Worm (Caenorhabditis elegans) whole organism, L3 larva: Measurements from ENCODE around the gene cdh-10.

Source experiments
- R02D3.7 ChIP-seq: fragments of 150-350 bp; optimal IDR thresholded peaks from 2 replicates; lab custom pipeline; 2014; ENCODE audit warnings: missing biosample characterization, missing genetic modification characterization
- ZK546.5 ChIP-seq: sonication (generic microtip); optimal IDR thresholded peaks from 2 replicates; lab custom pipeline; 2017; ENCODE audit warnings: missing biosample characterization, missing genetic modification characterization
- aly-2 ChIP-seq: fragments of 150-350 bp; optimal IDR thresholded peaks from 2 replicates; lab custom pipeline; 2014; ENCODE audit warnings: missing biosample characterization, missing genetic modification characterization
- ama-1 ChIP-seq: fragments of 150-350 bp; optimal IDR thresholded peaks from 2 replicates; lab custom pipeline; 2018
- ceh-16 ChIP-seq: sonication (generic microtip); optimal IDR thresholded peaks from 2 replicates; lab custom pipeline; 2017; ENCODE audit warnings: missing biosample characterization, missing genetic modification characterization
- ceh-28 ChIP-seq: fragments of 150-350 bp; optimal IDR thresholded peaks from 2 replicates; lab custom pipeline; 2014; ENCODE audit warnings: missing biosample characterization, missing genetic modification reagents, missing genetic modification characterization
- ceh-82 ChIP-seq: fragments of 150-350 bp; optimal IDR thresholded peaks from 2 replicates; lab custom pipeline; 2014; ENCODE audit warnings: missing biosample characterization, missing genetic modification characterization
- ceh-9 ChIP-seq: sonication (generic microtip); optimal IDR thresholded peaks from 2 replicates; lab custom pipeline; 2018; ENCODE audit warnings: missing biosample characterization, missing genetic modification characterization
- egl-27 ChIP-seq: sonication (generic microtip); optimal IDR thresholded peaks from 4 replicates; lab custom pipeline; 2017; ENCODE audit warnings: missing biosample characterization, missing genetic modification reagents, missing genetic modification characterization
- elt-1 ChIP-seq: fragments of 150-350 bp; optimal IDR thresholded peaks from 2 replicates; lab custom pipeline; 2014; ENCODE audit warnings: missing biosample characterization, missing genetic modification characterization
- elt-3 ChIP-seq, 3 experiments: fragments of 150-350 bp in 1 of 3; sonication (generic microtip) in 2 of 3; optimal IDR thresholded peaks; 2 replicates in 2 of 3; 4 replicates in 1 of 3; lab custom pipeline; 2014 to 2017; ENCODE audit warnings: missing biosample characterization in 3 of 3, missing genetic modification characterization in 3 of 3
- eor-1 ChIP-seq, 2 experiments: fragments of 150-350 bp; optimal IDR thresholded peaks; 2 replicates each; lab custom pipeline; 2014 to 2018; ENCODE audit warnings: missing biosample characterization in 2 of 2, missing genetic modification characterization in 2 of 2
- fkh-10 ChIP-seq: sonication (generic microtip); optimal IDR thresholded peaks from 2 replicates; lab custom pipeline; 2017; ENCODE audit warnings: missing biosample characterization, missing genetic modification reagents, missing genetic modification characterization
- fkh-2 ChIP-seq: fragments of 150-350 bp; optimal IDR thresholded peaks from 2 replicates; lab custom pipeline; 2014; ENCODE audit warnings: missing biosample characterization, missing genetic modification reagents, missing genetic modification characterization
- fos-1 ChIP-seq: fragments of 150-350 bp; optimal IDR thresholded peaks from 2 replicates; lab custom pipeline; 2014; ENCODE audit warnings: missing biosample characterization, missing genetic modification characterization
- hmg-11 ChIP-seq: sonication (generic microtip); optimal IDR thresholded peaks from 2 replicates; lab custom pipeline; 2016; ENCODE audit warnings: missing genetic modification characterization, missing compliant biosample characterization
- jun-1 ChIP-seq: fragments of 150-350 bp; optimal IDR thresholded peaks from 2 replicates; lab custom pipeline; 2014; ENCODE audit warnings: missing biosample characterization, missing genetic modification reagents, missing genetic modification characterization
- lin-15B ChIP-seq: fragments of 150-350 bp; optimal IDR thresholded peaks from 2 replicates; lab custom pipeline; 2014; ENCODE audit warnings: missing biosample characterization, missing genetic modification characterization
- lin-39 ChIP-seq: fragments of 150-350 bp; optimal IDR thresholded peaks from 2 replicates; lab custom pipeline; 2018; ENCODE audit warnings: missing biosample characterization, missing genetic modification reagents, missing genetic modification characterization
- lsy-12 ChIP-seq: sonication (generic microtip); optimal IDR thresholded peaks from 2 replicates; lab custom pipeline; 2016; ENCODE audit warnings: mild to moderate bottlenecking, missing genetic modification characterization, missing compliant biosample characterization
- nhr-11 ChIP-seq: fragments of 150-350 bp; optimal IDR thresholded peaks from 2 replicates; lab custom pipeline; 2014; ENCODE audit warnings: missing biosample characterization, missing genetic modification characterization
- nhr-12 ChIP-seq: fragments of 150-350 bp; optimal IDR thresholded peaks from 2 replicates; lab custom pipeline; 2014; ENCODE audit warnings: missing biosample characterization, missing genetic modification characterization
- nhr-23 ChIP-seq: fragments of 150-350 bp; optimal IDR thresholded peaks from 2 replicates; lab custom pipeline; 2014; ENCODE audit warnings: missing biosample characterization, missing genetic modification reagents, missing genetic modification characterization
- nhr-237 ChIP-seq: fragments of 150-350 bp; optimal IDR thresholded peaks from 2 replicates; lab custom pipeline; 2014; ENCODE audit warnings: missing biosample characterization, missing genetic modification characterization
- nhr-25 ChIP-seq: sonication (generic microtip); optimal IDR thresholded peaks from 2 replicates; lab custom pipeline; 2017; ENCODE audit warnings: missing biosample characterization, missing genetic modification characterization
- nhr-28 ChIP-seq: fragments of 150-350 bp; optimal IDR thresholded peaks from 2 replicates; lab custom pipeline; 2014; ENCODE audit warnings: missing biosample characterization, missing genetic modification characterization
- nhr-43 ChIP-seq: sonication (generic microtip); optimal IDR thresholded peaks from 2 replicates; lab custom pipeline; 2016; ENCODE audit warnings: mild to moderate bottlenecking, missing genetic modification characterization, missing compliant biosample characterization; ENCODE audit not compliant: poor library complexity, severe bottlenecking
- nhr-67 ChIP-seq: fragments of 150-350 bp; optimal IDR thresholded peaks from 2 replicates; lab custom pipeline; 2014; ENCODE audit warnings: missing biosample characterization, missing genetic modification characterization
- nhr-76 ChIP-seq: fragments of 150-350 bp; sonication (generic microtip); optimal IDR thresholded peaks from 5 replicates; lab custom pipeline; 2014; ENCODE audit warnings: missing biosample characterization, missing genetic modification characterization
- nhr-77 ChIP-seq: fragments of 150-350 bp; optimal IDR thresholded peaks from 2 replicates; lab custom pipeline; 2014; ENCODE audit warnings: missing biosample characterization, missing genetic modification characterization
- pha-4 ChIP-seq: fragments of 150-350 bp; optimal IDR thresholded peaks from 2 replicates; lab custom pipeline; 2014; ENCODE audit warnings: missing biosample characterization, missing genetic modification reagents, missing genetic modification characterization
- pqm-1 ChIP-seq: fragments of 150-350 bp; optimal IDR thresholded peaks from 2 replicates; lab custom pipeline; 2017; ENCODE audit warnings: missing biosample characterization, missing genetic modification characterization, inconsistent platforms
- sea-2 ChIP-seq: fragments of 150-350 bp; sonication (generic microtip); optimal IDR thresholded peaks from 4 replicates; lab custom pipeline; 2014; ENCODE audit warnings: missing biosample characterization, missing genetic modification reagents, missing genetic modification characterization
- tbx-2 ChIP-seq: sonication (generic microtip); optimal IDR thresholded peaks from 2 replicates; lab custom pipeline; 2016; ENCODE audit warnings: mild to moderate bottlenecking, missing genetic modification characterization, missing compliant biosample characterization
- unc-62 ChIP-seq: fragments of 150-350 bp; sonication (generic microtip); optimal IDR thresholded peaks from 4 replicates; lab custom pipeline; 2014; ENCODE audit warnings: missing biosample characterization, missing genetic modification reagents, missing genetic modification characterization
- zag-1 ChIP-seq: fragments of 150-350 bp; optimal IDR thresholded peaks from 2 replicates; lab custom pipeline; 2014; ENCODE audit warnings: missing biosample characterization, missing genetic modification characterization
- ztf-11 ChIP-seq: fragments of 150-350 bp; optimal IDR thresholded peaks from 2 replicates; lab custom pipeline; 2014; ENCODE audit warnings: missing biosample characterization, missing genetic modification characterization
- ztf-4 ChIP-seq: fragments of 150-350 bp; optimal IDR thresholded peaks from 2 replicates; lab custom pipeline; 2014; ENCODE audit warnings: missing biosample characterization, missing genetic modification characterization

Gene cdh-10

DNA sequence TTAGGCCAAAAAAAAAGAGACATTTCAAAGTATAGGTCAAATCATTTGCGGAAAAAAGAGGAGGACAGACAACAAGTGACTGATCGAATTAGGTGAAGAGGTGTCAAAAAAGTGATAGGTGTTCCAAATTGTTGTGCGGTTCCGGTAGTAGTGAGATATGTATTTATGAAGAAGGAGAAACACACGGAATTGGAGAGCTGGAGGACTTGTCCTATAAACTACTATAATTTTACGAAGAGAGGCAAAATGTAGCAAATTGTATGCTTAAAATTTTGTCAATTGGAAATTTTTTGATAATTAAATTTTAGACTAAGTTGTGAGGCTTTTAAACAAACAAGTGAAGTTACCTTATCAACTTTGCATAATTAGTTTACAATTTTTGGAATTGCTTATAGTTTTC is 11.5 kb downstream of the cdh-10 start:
- no peak for TF ChIP-seq lsy-12 (tag; lab: Kevin White, UChicago)
- TF ChIP-seq unc-62 (GFP tag; lab: Kevin White, UChicago), result no peak
- TF ChIP-seq elt-1, result no peak
- no peak for TF ChIP-seq ztf-11 (tag; lab: Kevin White, UChicago)
- no peak for TF ChIP-seq ztf-4 (tag; lab: Kevin White, UChicago)
- TF ChIP-seq fkh-2 (tag; lab: Kevin White, UChicago), result no peak
- TF ChIP-seq nhr-12, result no peak
- no peak for TF ChIP-seq nhr-28 (tag; lab: Kevin White, UChicago)
- TF ChIP-seq sea-2 (GFP tag; lab: Kevin White, UChicago), result no peak
- TF ChIP-seq, all 47 proteins: peak for 0

DNA sequence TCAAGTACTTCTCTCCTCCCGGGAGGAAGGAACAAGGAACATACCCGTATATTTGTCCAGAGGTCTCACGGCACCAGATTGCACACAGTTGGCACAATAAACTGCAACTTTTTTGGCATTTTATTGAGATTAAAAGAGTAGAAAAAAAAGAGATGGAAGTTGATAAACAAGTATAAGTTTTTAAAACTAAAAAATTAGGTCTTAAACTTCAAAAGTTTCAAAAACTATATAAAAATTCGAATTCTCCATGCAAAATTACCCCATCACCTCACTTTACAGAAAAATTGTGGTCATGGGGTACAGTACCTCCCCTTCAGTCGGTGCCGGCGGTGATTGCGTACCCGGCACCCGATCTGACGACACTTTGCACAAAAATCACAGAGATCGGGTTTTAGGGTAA is 11.9 kb downstream of the cdh-10 start, which contains the start of gene C45G7.13:
C45G7.13 (minus strand) TSS at position 101 of the 400 bp plus-strand sequence.
- TF ChIP-seq aly-2 (tag; lab: Kevin White, UChicago), result no peak
- TF ChIP-seq elt-3 (tag; optimal IDR thresholded peaks at IDR 0.05; lab: Kevin White, UChicago), result no peak
- TF ChIP-seq nhr-77 (tag; lab: Kevin White, UChicago), result no peak
- TF ChIP-seq ceh-82 (tag; lab: Kevin White, UChicago), result no peak
- no peak for TF ChIP-seq nhr-12
- TF ChIP-seq fkh-10 (GFP tag; lab: Kevin White, UChicago), result no peak
- no peak for TF ChIP-seq zag-1
- TF ChIP-seq pqm-1 (tag; lab: Kevin White, UChicago), result no peak
- TF ChIP-seq ZK546.5, result no peak
- no peak for TF ChIP-seq lin-15B (tag; lab: Kevin White, UChicago)
- no peak for TF ChIP-seq nhr-76 (tag; lab: Kevin White, UChicago)
- no peak for TF ChIP-seq hmg-11
- no peak for TF ChIP-seq nhr-25 (tag; lab: Kevin White, UChicago)
- TF ChIP-seq, all 47 proteins: peak for 0

DNA sequence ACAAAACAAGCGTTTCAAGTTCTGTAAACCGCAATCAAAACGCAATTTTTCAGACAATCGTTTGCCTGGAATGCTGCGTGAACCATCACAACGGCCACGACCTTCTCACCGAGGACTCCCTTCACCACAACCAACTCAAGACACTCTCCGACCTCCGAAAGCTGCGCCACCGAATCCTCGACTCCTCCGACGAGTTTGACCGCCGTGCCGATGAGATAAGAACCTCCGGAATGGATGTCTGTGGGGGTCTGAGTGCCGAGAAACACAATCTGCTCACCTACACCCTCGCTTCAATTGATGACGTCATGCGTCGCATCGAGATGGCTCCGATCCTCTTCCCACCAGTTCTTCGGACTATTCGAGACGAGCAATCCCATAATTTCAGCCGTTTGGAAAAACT is 28.8 kb downstream of the cdh-10 start:
- TF ChIP-seq fos-1 (tag; lab: Kevin White, UChicago) (no peak), lin-39 (tag; lab: Kevin White, UChicago) (no peak), nhr-25 (tag; lab: Kevin White, UChicago) (no peak), lin-15B (tag; lab: Kevin White, UChicago) (no peak), nhr-76 (tag; lab: Kevin White, UChicago) (no peak), ceh-9 (tag; lab: Kevin White, UChicago) (no peak), ztf-4 (tag; lab: Kevin White, UChicago) (no peak), egl-27 (no peak), ztf-11 (tag; lab: Kevin White, UChicago) (no peak), sea-2 (GFP tag; lab: Kevin White, UChicago) (no peak)

DNA sequence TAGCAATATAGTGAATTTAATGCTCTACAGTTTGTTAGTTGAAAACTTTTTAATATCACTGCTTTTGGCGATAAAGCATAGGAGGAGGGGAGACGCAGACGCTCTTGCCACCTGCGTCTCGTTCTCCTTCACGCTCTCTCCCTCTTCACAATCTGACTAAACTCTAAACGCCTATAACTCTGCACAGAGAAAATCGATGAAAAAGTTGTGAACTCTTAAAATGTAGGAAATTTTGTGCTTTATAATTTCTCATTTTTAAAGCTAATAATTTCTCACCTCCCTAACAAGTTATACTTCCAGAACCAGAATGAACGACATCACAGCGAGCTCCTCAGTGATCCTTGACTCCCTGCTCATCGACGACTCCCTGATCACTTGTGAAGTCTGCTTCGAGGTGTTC is 30.5 kb downstream of the cdh-10 start, which contains the start of gene C45G7.4:
C45G7.4 (plus strand) TSS at position 301 of the 400 bp plus-strand sequence.
- no peak for TF ChIP-seq nhr-23 (tag; lab: Kevin White, UChicago)
- TF ChIP-seq ZK546.5, result no peak
- no peak for TF ChIP-seq fkh-2 (tag; lab: Kevin White, UChicago)
- no peak for TF ChIP-seq elt-1
- no peak for TF ChIP-seq nhr-43 (tag; lab: Kevin White, UChicago)
- no peak for TF ChIP-seq aly-2 (tag; lab: Kevin White, UChicago)
- TF ChIP-seq nhr-67 (tag; lab: Kevin White, UChicago), result no peak
- no peak for TF ChIP-seq R02D3.7 (tag; lab: Kevin White, UChicago)
- TF ChIP-seq lin-39 (tag; lab: Kevin White, UChicago), result no peak
- TF ChIP-seq nhr-12, result no peak
- no peak for TF ChIP-seq ceh-16 (tag; lab: Kevin White, UChicago)
- no peak for TF ChIP-seq lsy-12 (tag; lab: Kevin White, UChicago)
- no peak for TF ChIP-seq ceh-82 (tag; lab: Kevin White, UChicago)
- no peak for TF ChIP-seq pha-4 (tag; lab: Kevin White, UChicago)
- TF ChIP-seq elt-3 (tag; optimal IDR thresholded peaks at IDR 0.05; lab: Kevin White, UChicago), result no peak
- TF ChIP-seq tbx-2 (tag; lab: Kevin White, UChicago), result no peak
- no peak for TF ChIP-seq sea-2 (GFP tag; lab: Kevin White, UChicago)
- no peak for TF ChIP-seq ama-1 (lab: Kevin White, UChicago)

DNA sequence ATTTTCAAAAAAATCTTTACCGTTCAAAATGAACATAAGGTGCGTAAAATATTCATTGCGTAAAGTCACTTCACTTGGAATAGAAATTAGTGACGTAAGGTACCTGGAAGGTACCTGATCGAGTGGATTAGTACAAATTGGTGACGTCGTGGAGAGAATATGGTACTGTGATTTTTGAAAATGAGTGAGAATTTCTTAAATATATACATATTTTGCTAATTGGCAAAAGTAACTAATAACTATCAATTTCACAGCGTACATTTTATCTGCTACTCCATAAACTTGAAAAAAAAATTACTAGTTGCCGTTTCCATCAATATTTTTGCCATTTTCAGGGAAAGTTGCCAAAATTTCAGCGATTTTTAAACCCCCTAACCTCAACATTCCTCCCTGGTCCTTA is 46.4 kb downstream of the cdh-10 start:
- TF ChIP-seq jun-1 (no peak), sea-2 (GFP tag; lab: Kevin White, UChicago) (no peak), ceh-16 (tag; lab: Kevin White, UChicago) (no peak), lin-15B (tag; lab: Kevin White, UChicago) (no peak), nhr-76 (tag; lab: Kevin White, UChicago) (no peak), ceh-28 (tag; lab: Kevin White, UChicago) (no peak), ceh-82 (tag; lab: Kevin White, UChicago) (no peak), tbx-2 (tag; lab: Kevin White, UChicago) (no peak), hmg-11 (no peak), fkh-2 (tag; lab: Kevin White, UChicago) (no peak), pha-4 (tag; lab: Kevin White, UChicago) (no peak), fos-1 (tag; lab: Kevin White, UChicago) (no peak), nhr-77 (tag; lab: Kevin White, UChicago) (no peak), nhr-11 (tag; lab: Kevin White, UChicago) (no peak), aly-2 (tag; lab: Kevin White, UChicago) (no peak), nhr-23 (tag; lab: Kevin White, UChicago) (no peak), eor-1 (tag; optimal IDR thresholded peaks at IDR 0.05; lab: Kevin White, UChicago) (no peak), nhr-237 (tag; lab: Kevin White, UChicago) (no peak)
